4 worm cellular contexts compared by ENCODE assay signal in genomic region chrIII:7972061-7972460, ce11.
TF ChIP-seq lines count a peak whose summit lies in the region.

TSS of gene F54H12.5 (minus strand) at chrIII:7972161.

TF ChIP-seq in whole organism, L1 larva, 84 proteins besides CTCF, POLR2A, EP300 and RAD21:
- TF ChIP-seq unc-98 (GFP tag; IDR thresholded peaks at IDR 0.05; lab: Robert Waterston, UW) (no peak), fkh-10 (GFP tag; optimal IDR thresholded peaks at IDR 0.05; lab: Kevin White, UChicago) (no peak), zag-1 (tag; optimal IDR thresholded peaks at IDR 0.05; lab: Kevin White, UChicago) (no peak), snpc-4 (tag; optimal IDR thresholded peaks at IDR 0.05; lab: Kevin White, UChicago) (no peak), mep-1 (tag; optimal IDR thresholded peaks at IDR 0.05; lab: Kevin White, UChicago) (no peak), lsy-2 (tag; optimal IDR thresholded peaks at IDR 0.05; lab: Kevin White, UChicago) (peak in 1 of 2 experiments; percentile 29), ces-1 (GFP tag; optimal IDR thresholded peaks at IDR 0.05; lab: Kevin White, UChicago) (no peak), nhr-71 (tag; optimal IDR thresholded peaks at IDR 0.05; lab: Kevin White, UChicago) (peak; percentile 5), dpl-1 (GFP tag; optimal IDR thresholded peaks at IDR 0.05; lab: Kevin White, UChicago) (no peak), alr-1 (tag; optimal IDR thresholded peaks at IDR 0.05; lab: Kevin White, UChicago; ENCODE audit: borderline replicate concordance) (no peak), nhr-76 (tag; optimal IDR thresholded peaks at IDR 0.05; lab: Kevin White, UChicago) (no peak)

TF ChIP-seq in whole organism, L4 larva, 104 proteins besides CTCF, POLR2A, EP300 and RAD21:
- TF ChIP-seq pha-4 (GFP tag; IDR thresholded peaks at IDR 0.05; lab: Robert Waterston, UW) (no peak), pha-4 (tag; optimal IDR thresholded peaks at IDR 0.05; lab: Kevin White, UChicago) (no peak), nhr-48 (tag; optimal IDR thresholded peaks at IDR 0.05; lab: Kevin White, UChicago) (no peak), gei-8 (GFP tag; optimal IDR thresholded peaks at IDR 0.05; lab: Kevin White, UChicago) (no peak), nhr-111 (GFP tag; optimal IDR thresholded peaks at IDR 0.05; lab: Kevin White, UChicago) (no peak), lir-3 (tag; optimal IDR thresholded peaks at IDR 0.05; lab: Kevin White, UChicago) (no peak), snpc-1.2 (GFP tag; IDR thresholded peaks at IDR 0.05; lab: Robert Waterston, UW) (0 out of 2 replicates have a peak, but pooled peaks have one; percentile 29), lin-13 (GFP tag; optimal IDR thresholded peaks at IDR 0.05; lab: Kevin White, UChicago) (no peak)

TF ChIP-seq in whole organism, mixed stage, embryonic, 35 proteins besides CTCF, POLR2A, EP300 and RAD21:
- no peak for TF ChIP-seq blmp-1 (tag; optimal IDR thresholded peaks at IDR 0.05; lab: Kevin White, UChicago)
- TF ChIP-seq ceh-39 (tag; optimal IDR thresholded peaks at IDR 0.05; lab: Kevin White, UChicago): peak; percentile 27
- no peak for TF ChIP-seq tbx-8 (GFP tag; optimal IDR thresholded peaks at IDR 0.05; lab: Kevin White, UChicago)

TF ChIP-seq in whole organism, young adult, 124 proteins besides CTCF, POLR2A, EP300 and RAD21:
- no peak for TF ChIP-seq ceh-58 (GFP tag; IDR thresholded peaks at IDR 0.05; lab: Robert Waterston, UW)
- 0 out of 2 replicates have a peak, but pooled peaks have one; percentile 45 for TF ChIP-seq madf-3 (GFP tag; IDR thresholded peaks at IDR 0.05; lab: Robert Waterston, UW)
- no peak for TF ChIP-seq lin-54 (GFP tag; optimal IDR thresholded peaks at IDR 0.05; lab: Kevin White, UChicago)
- peak; percentile 21 for TF ChIP-seq snpc-3.4 (tag; optimal IDR thresholded peaks at IDR 0.05; lab: Kevin White, UChicago)
- TF ChIP-seq aptf-3 (GFP tag; IDR thresholded peaks at IDR 0.05; lab: Robert Waterston, UW): no peak
- TF ChIP-seq chd-7 (tag; optimal IDR thresholded peaks at IDR 0.05; lab: Kevin White, UChicago): no peak
- no peak for TF ChIP-seq Y67H2A.10 (GFP tag; conservative IDR thresholded peaks at IDR 0.05; lab: Robert Waterston, UW)
- peak; percentile 39; the same call in 1 of the 2 replicates for TF ChIP-seq madf-6 (GFP tag; IDR thresholded peaks at IDR 0.05; lab: Robert Waterston, UW)
- TF ChIP-seq B0336.3 (GFP tag; IDR thresholded peaks at IDR 0.05; lab: Robert Waterston, UW): no peak
- TF ChIP-seq attf-5 (GFP tag; optimal IDR thresholded peaks at IDR 0.05; lab: Kevin White, UChicago): no peak
- TF ChIP-seq ama-1 (optimal IDR thresholded peaks at IDR 0.05; lab: Kevin White, UChicago): no peak
- peak in 1 of 2 experiments; percentile 15 for TF ChIP-seq ama-1 (GFP tag; optimal IDR thresholded peaks at IDR 0.05; lab: Kevin White, UChicago)
- 0 out of 2 replicates have a peak, but pooled peaks have one; percentile 48 for TF ChIP-seq Y56A3A.18 (GFP tag; IDR thresholded peaks at IDR 0.05; lab: Robert Waterston, UW)
- peak; percentile 10 for TF ChIP-seq F49E8.2 (tag; optimal IDR thresholded peaks at IDR 0.05; lab: Kevin White, UChicago; ENCODE audit: insufficient read depth)
- peak; percentile 31 for TF ChIP-seq hrde-1 (tag; optimal IDR thresholded peaks at IDR 0.05; lab: Kevin White, UChicago; ENCODE audit: borderline replicate concordance)
- 0 out of 2 replicates have a peak, but pooled peaks have one; percentile 52 for TF ChIP-seq ekl-4 (GFP tag; IDR thresholded peaks at IDR 0.05; lab: Robert Waterston, UW)
- 0 out of 2 replicates have a peak, but pooled peaks have one; percentile 36 for TF ChIP-seq Y53G8AR.9 (GFP tag; conservative IDR thresholded peaks at IDR 0.05; lab: Robert Waterston, UW)
